Fruit fly (Drosophila melanogaster) whole organism, embryonic: ENCODE measurements around the gene CG5909.
A peak's percentile ranks its signal among the peaks of the same experiment; 100 is the strongest.

Experiments
- CG12299 ChIP-seq: fragments of 200-800 bp; sonication (Bioruptor generic); optimal IDR thresholded peaks from 2 replicates; lab custom pipeline; 2018; ENCODE audit warnings: missing biosample characterization, mild to moderate bottlenecking, missing genetic modification characterization
- CG15011 ChIP-seq: fragments of 200-800 bp; sonication (Bioruptor generic); optimal IDR thresholded peaks from 3 replicates; lab custom pipeline; 2018; ENCODE audit warnings: missing biosample characterization, mild to moderate bottlenecking, missing genetic modification characterization
- CG1832 ChIP-seq: fragments of 200-800 bp; sonication (Bioruptor generic); optimal IDR thresholded peaks from 2 replicates; lab custom pipeline; 2017; ENCODE audit warnings: missing biosample characterization, mild to moderate bottlenecking, missing genetic modification characterization, inconsistent platforms
- CG7786 ChIP-seq: fragments of 200-800 bp; sonication (Bioruptor generic); optimal IDR thresholded peaks from 2 replicates; lab custom pipeline; 2016; ENCODE audit warnings: missing biosample characterization, missing genetic modification characterization
- Dbx ChIP-seq: fragments of 200-800 bp; sonication (Bioruptor generic); IDR thresholded peaks from 3 replicates; pipeline ENCODE4 v1.3.6; 2022; ENCODE audit warnings: missing biosample characterization, missing genetic modification characterization
- Hr39 ChIP-seq: fragments of >200 bp; optimal IDR thresholded peaks from 2 replicates; lab custom pipeline; 2017
- cato ChIP-seq: fragments of 200-800 bp; sonication (Bioruptor generic); optimal IDR thresholded peaks from 2 replicates; lab custom pipeline; 2016; ENCODE audit warnings: missing biosample characterization, missing genetic modification characterization, borderline replicate concordance
- dm ChIP-seq: fragments of 200-800 bp; sonication (Bioruptor generic); optimal IDR thresholded peaks from 3 replicates; lab custom pipeline; 2016; ENCODE audit warnings: missing biosample characterization, missing genetic modification characterization
- ind ChIP-seq: fragments of 200-800 bp; sonication (Bioruptor generic); optimal IDR thresholded peaks from 3 replicates; lab custom pipeline; 2016; ENCODE audit warnings: missing biosample characterization, missing genetic modification characterization
- rib ChIP-seq: fragments of 200-800 bp; sonication (Bioruptor generic); IDR thresholded peaks from 2 replicates; pipeline ENCODE4 v1.3.6; 2022; ENCODE audit warnings: missing biosample characterization, missing genetic modification characterization
- scrt ChIP-seq: fragments of 200-800 bp; sonication (Bioruptor generic); optimal IDR thresholded peaks from 2 replicates; lab custom pipeline; 2018; ENCODE audit warnings: missing biosample characterization, mild to moderate bottlenecking, missing genetic modification characterization, moderate library complexity

DNA sequence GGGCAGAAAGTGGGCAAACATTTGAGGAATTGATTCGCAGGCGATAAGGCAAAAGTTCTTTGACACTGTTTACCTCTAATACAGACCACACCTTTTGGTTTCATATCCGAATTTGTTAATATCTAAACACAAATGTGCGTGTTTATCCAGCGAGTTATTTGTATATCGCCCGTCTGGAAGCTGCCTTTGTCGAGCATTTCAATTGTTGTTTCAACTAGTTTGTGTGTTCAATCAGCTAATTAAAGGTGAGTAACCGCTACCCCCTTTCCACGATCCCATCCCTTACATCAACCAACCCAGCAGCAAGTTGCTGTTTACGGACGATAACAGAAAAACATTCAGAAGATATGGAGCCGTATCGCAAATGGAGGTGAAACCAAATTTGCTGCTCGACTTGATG, 29.6 kb upstream of the CG5909 start:
- TF ChIP-seq CG1832 (GFP tag; lab: Kevin White, UChicago) (no peak), CG12299 (peak; percentile 8), CG15011 (GFP tag; lab: Kevin White, UChicago) (peak; percentile 56), Hr39 (no peak), ind (GFP tag; lab: Kevin White, UChicago) (no peak), Dbx (GFP tag; lab: Robert Waterston, UW) (peak; percentile 81; the same call in 2 of the 3 replicates), scrt (GFP tag; lab: Kevin White, UChicago) (peak; percentile 52), CG7786 (peak; percentile 39), cato (GFP tag; lab: Kevin White, UChicago) (no peak), rib (GFP tag; lab: Robert Waterston, UW) (peak; percentile 66), dm (GFP tag; lab: Kevin White, UChicago) (no peak)
